Fruit fly (Drosophila melanogaster): Measurements from ENCODE around the gene Gbs-76A.

DNA sequence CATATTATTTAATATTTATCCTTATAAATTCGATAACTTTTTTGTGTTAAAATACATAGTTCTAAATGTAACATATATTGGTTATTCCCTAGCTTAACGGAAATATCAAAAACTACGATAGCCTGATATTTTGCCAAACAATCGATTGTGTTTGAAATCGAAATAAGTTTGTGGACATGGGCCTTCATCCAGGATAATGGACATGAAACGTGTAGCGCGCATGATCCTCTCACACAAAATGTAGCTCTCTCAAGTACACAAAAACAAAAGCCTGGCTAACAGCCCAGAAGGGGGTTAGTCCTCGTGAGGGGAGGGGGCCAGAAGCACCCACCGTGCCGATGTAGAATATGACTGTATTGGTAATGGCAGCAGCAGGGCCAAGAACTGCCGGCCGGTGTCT lies 54.8 kb downstream of the Gbs-76A start:
- TF ChIP-seq CG32264 (GFP tag; optimal IDR thresholded peaks at IDR 0.05) = no peak
- no peak for TF ChIP-seq HLH106 (tag; optimal IDR thresholded peaks at IDR 0.05)
- no peak for TF ChIP-seq N (GFP tag; optimal IDR thresholded peaks at IDR 0.05)
- TF ChIP-seq Myc (optimal IDR thresholded peaks at IDR 0.05) = no peak
- no peak for TF ChIP-seq jim (GFP tag; optimal IDR thresholded peaks at IDR 0.05)
